Fruit fly (Drosophila melanogaster): Measurements from ENCODE around the gene CG42374.

DNA sequence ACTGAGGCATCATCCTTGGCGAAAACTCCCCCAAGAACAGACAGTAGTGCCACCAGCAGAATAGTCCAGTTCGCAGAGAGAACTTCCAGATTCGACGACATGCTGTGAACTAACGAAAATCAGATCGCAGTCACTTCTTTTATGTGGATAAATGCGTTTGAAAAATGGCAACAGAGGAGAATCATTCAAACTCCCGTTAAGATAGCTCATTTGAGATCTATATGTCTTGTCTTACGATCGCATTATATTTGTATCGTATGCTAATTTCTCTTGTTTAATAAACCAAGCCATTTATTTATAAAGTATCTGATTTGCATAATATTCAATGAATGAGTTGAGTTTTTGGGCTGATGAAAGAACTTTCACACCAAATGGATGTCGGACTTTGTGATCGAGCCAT, 17.1 kb downstream of the CG42374 start, which contains the start of gene CG14089:
- TF ChIP-seq ovo (GFP tag; optimal IDR thresholded peaks at IDR 0.05), result no peak
- TF ChIP-seq CG14711 (tag; optimal IDR thresholded peaks at IDR 0.05), result no peak
- no peak for TF ChIP-seq cnc (optimal IDR thresholded peaks at IDR 0.05)
- no peak for TF ChIP-seq Crg-1 (GFP tag; optimal IDR thresholded peaks at IDR 0.05)
- TF ChIP-seq toe (GFP tag; optimal IDR thresholded peaks at IDR 0.05), result no peak
- TF ChIP-seq CG7045 (GFP tag; optimal IDR thresholded peaks at IDR 0.05), result no peak
- no peak for TF ChIP-seq kay (GFP tag; ENCODE audit: borderline replicate concordance)
- TF ChIP-seq cic (GFP tag; optimal IDR thresholded peaks at IDR 0.05), result no peak
- no peak for TF ChIP-seq pad (GFP tag; optimal IDR thresholded peaks at IDR 0.05)
- no peak for TF ChIP-seq CG33017 (tag; optimal IDR thresholded peaks at IDR 0.05)

Data from whole organism, adult.